Fruit fly (Drosophila melanogaster) whole organism, pupa: ENCODE data around the gene CG3008.

Experiments used
- CG14655 ChIP-seq: fragments of 200-800 bp; sonication (Bioruptor generic); optimal IDR thresholded peaks from 3 replicates; lab custom pipeline; 2017; ENCODE audit warnings: mild to moderate bottlenecking, missing biosample characterization, missing genetic modification reagents, missing genetic modification characterization
- Ets98B ChIP-seq: fragments of 200-800 bp; sonication (Bioruptor generic); IDR thresholded peaks from 2 replicates; pipeline ENCODE4 v1.3.6; 2022; ENCODE audit warnings: missing biosample characterization, missing genetic modification characterization
- fd96Ca ChIP-seq: fragments of 200-800 bp; sonication (Bioruptor generic); IDR thresholded peaks from 3 replicates; pipeline ENCODE4 v1.3.6; 2022; ENCODE audit warnings: missing biosample characterization, missing genetic modification characterization

DNA sequence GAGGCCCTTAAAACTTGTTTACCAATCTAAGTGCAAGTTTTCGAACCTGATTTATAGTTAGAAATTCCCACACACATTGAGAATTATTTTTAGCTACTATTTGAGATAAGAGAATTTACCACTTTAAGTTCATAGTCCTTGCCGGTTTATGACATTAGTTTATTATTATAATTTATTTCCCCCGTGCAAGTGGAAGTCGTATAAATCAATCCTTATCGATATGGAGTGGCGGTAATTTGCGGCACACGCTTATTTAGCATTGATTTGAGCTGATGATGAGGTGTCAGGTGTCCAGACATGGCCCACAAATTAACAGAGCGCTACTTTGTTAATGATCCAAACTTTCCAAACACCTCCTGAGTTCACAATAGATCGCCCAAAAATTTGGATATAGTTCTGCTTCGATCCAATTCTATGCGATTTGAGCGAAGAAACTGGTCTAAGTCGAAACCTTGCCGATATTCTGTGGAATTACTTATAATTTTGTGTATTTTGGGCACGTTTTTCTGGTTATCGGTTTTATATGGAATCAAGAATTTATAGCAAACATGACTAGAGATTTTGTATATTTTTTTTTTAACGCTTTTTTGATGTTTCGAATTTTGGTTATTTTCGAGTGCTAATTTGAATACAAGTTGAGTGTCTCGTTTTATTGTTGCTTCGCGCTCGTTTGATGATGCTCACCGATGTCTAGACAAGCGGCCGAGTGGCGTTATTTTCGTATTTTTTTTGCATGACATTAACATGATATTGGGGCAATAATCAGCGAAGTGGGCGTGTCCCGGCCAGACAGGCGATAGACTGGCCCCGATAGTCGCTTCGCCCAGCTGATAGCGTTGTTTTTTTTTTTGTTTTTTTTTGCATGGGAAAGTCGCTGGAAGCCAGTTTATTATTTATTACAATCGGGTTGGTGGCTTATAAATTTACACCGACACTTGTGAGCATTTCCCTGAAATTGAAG is 16.8 kb downstream of the CG3008 start:
- no peak for TF ChIP-seq CG14655
- TF ChIP-seq Ets98B (GFP tag; lab: Robert Waterston, UW): no peak
- no peak for TF ChIP-seq fd96Ca (GFP tag; lab: Robert Waterston, UW)
